Worm (Caenorhabditis elegans): Measurements from ENCODE around the gene K12B6.9.

The K12B6.9 gene

ce11 chrV:6316632-6317031 lies 24.2 kb upstream of the K12B6.9 start, which contains the start of gene cest-24:
TSS of gene cest-24 (plus strand) at chrV:6316932.
- no peak for TF ChIP-seq him-1 (tag; optimal IDR thresholded peaks at IDR 0.05)
- no peak for TF ChIP-seq dao-5 (tag; optimal IDR thresholded peaks at IDR 0.05)

- TF ChIP-seq him-1 (tag; optimal IDR thresholded peaks at IDR 0.05), result no peak
- TF ChIP-seq W03F9.2 (tag; optimal IDR thresholded peaks at IDR 0.05), result no peak
- no peak for TF ChIP-seq dao-5 (tag; optimal IDR thresholded peaks at IDR 0.05)
These were observed 19.5 kb upstream of the K12B6.9 start for ce11 chrV:6311936-6312335.

DNA sequence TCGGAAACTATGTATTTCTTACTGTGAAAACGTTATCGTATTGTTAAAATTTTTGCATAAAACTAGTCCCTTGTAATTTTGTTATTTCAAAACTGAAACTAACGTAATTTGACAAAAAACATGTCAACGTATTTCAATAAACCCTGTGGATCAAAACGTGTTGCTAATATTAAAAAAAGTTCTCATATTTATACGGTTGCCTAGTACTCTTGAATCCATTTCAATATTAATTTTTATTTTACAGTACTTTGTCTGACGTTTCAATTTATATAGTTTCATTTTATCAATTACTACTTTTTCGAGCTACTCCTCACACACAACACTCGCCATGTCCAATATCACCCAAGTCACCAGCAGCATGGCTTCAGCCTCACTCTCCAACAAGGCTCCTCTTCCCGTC lies 11.0 kb upstream of the K12B6.9 start, which contains the start of gene sago-1:
TSS of gene sago-1 (plus strand) at position 301 of the 400 bp plus-strand sequence.
- TF ChIP-seq him-1 (tag; optimal IDR thresholded peaks at IDR 0.05), result no peak

DNA sequence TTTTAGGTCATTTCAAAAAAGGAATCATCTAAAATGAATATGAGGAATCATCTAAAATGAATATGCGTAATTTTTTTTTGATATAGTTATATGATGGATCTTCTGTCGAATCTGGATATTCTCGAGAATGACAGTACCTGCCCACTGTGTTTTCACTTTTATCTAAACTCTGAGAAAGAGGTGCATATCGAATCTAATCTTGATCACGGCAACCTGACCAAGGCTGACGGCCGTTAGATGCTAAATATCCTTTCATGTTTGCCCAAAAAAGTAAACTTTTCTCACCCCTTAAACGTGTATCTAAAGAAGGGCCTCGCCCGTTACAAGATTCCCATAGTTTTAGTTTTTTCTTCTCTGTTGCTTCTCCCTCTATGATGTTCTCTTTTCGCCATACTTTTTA lies 10.0 kb upstream of the K12B6.9 start:
- TF ChIP-seq dao-5 (tag; optimal IDR thresholded peaks at IDR 0.05) (no peak), W03F9.2 (tag; optimal IDR thresholded peaks at IDR 0.05) (no peak), him-1 (tag; optimal IDR thresholded peaks at IDR 0.05) (no peak)

DNA sequence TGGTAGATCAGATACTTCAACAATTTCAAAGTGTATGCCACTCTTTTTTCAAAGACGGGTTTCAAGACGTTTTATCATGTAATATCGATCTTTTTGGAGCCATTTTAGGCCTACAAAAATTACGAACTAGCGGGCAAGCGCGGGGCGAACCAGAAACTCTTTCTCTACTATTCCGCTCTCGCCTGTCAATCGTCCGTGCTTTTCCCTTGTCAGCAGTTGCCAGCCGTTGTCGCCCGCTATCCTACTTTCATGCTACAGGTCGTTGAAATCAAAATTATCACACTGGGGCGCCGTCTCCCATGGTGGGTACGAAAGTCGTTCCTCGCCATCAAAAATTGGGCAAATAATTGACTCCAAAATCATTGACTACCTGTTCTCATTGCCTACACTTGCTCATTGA lies 8.6 kb upstream of the K12B6.9 start:
- TF ChIP-seq W03F9.2 (tag; optimal IDR thresholded peaks at IDR 0.05) (no peak), him-1 (tag; optimal IDR thresholded peaks at IDR 0.05) (no peak), dao-5 (tag; optimal IDR thresholded peaks at IDR 0.05) (no peak)

DNA sequence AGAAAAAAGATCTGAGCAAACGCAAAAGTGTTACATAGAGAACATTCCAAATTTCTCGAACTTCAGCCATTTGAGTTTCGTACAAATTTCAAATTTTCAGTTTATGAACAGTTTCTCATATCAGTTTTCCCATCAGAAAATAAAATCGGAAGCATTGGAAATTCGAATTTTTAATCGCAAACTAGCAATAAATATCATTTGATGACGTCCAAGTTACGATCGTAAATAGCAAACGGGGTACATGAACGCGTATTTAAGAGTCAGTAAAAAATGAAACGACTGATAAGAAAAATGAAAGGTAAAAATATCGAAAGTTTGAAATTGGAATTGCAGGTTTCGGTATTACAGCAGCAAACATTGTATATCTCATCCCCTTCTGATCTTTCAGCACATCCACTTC lies 1.2 kb downstream of the K12B6.9 start:
- TF ChIP-seq him-1 (tag; optimal IDR thresholded peaks at IDR 0.05), result no peak
- no peak for TF ChIP-seq dao-5 (tag; optimal IDR thresholded peaks at IDR 0.05)
- TF ChIP-seq W03F9.2 (tag; optimal IDR thresholded peaks at IDR 0.05), result no peak

DNA sequence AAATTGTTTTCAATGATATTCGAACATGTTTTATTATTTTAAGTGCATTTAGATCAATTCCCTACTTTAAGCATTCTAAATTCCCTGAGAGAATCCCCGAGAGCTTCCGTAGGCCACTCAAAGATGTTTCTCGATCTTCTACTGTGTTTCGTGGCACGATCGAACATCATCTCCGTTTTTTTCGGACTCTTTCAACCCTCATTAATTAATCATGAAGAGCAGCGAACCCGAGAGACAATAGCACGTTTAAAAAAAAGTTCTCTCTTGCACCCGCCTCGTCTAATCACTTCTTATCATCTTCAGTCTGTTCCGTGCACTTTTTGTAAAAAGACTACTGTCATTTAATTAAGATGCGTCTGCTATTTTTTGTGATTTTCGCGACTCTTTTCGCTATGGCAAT lies 3.9 kb downstream of the K12B6.9 start, which contains the start of gene K12B6.11:
TSS of gene K12B6.11 (plus strand) at position 301 of the 400 bp plus-strand sequence.
- TF ChIP-seq him-1 (tag; optimal IDR thresholded peaks at IDR 0.05) (no peak), dao-5 (tag; optimal IDR thresholded peaks at IDR 0.05) (no peak), W03F9.2 (tag; optimal IDR thresholded peaks at IDR 0.05) (no peak)

DNA sequence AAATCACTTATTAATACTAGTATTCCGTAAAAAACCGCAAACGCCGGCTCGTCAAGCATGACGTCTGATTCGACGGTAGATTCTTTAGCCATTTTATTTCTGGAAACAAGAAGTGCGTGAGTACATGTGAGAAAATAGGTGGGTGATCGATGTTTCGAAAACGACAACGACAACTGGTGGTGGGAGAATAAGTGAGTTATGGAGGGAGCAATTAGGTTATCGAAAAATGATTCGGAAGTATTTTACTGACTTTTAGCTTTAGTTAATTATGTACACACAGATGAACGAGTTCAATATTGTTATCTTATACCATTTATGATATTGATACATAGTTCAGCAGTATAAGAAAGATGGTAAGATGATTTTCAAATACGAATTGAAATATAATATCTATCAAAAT lies 6.1 kb downstream of the K12B6.9 start, which contains the start of gene srn-1:
TSS of gene srn-1 (minus strand) at position 101 of the 400 bp plus-strand sequence.
- TF ChIP-seq him-1 (tag; optimal IDR thresholded peaks at IDR 0.05), result no peak
- TF ChIP-seq W03F9.2 (tag; optimal IDR thresholded peaks at IDR 0.05), result no peak
- no peak for TF ChIP-seq dao-5 (tag; optimal IDR thresholded peaks at IDR 0.05)

ce11 chrV:6281175-6281574 lies 11.3 kb downstream of the K12B6.9 start, which contains the start of the genes K12B6.4 and spe-49:
TSS of gene K12B6.4 (minus strand) at chrV:6281275.
TSS of gene spe-49 (plus strand) at chrV:6281359.
- TF ChIP-seq him-1 (tag; optimal IDR thresholded peaks at IDR 0.05) (no peak), dao-5 (tag; optimal IDR thresholded peaks at IDR 0.05) (no peak), W03F9.2 (tag; optimal IDR thresholded peaks at IDR 0.05) (no peak)

DNA sequence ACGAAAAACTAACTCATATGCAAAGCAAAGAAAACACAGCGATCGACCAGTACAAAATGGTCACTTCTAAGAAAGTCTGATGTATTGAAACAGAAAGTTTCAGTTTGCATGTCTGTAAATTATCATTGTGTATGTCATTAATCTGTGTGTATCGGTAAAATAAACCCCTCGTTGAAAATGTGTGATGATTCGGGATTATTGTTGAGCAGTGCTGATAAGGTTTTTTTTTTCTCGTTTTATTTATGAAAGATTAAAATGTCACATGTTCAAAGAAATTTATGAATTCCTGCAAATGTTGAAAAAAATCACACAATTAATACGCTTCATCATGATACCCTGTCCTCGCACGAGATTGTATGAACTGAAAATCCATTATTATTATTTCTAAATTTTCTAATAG lies 12.4 kb downstream of the K12B6.9 start:
- no peak for TF ChIP-seq him-1 (tag; optimal IDR thresholded peaks at IDR 0.05)
- no peak for TF ChIP-seq W03F9.2 (tag; optimal IDR thresholded peaks at IDR 0.05)
- TF ChIP-seq dao-5 (tag; optimal IDR thresholded peaks at IDR 0.05), result no peak

ce11 chrV:6278117-6279081 lies 14.1 kb downstream of the K12B6.9 start, which contains the start of gene fil-2:
TSS of gene fil-2 (plus strand) at chrV:6279031.
- TF ChIP-seq dao-5 (tag; optimal IDR thresholded peaks at IDR 0.05) (no peak), him-1 (tag; optimal IDR thresholded peaks at IDR 0.05) (no peak), W03F9.2 (tag; optimal IDR thresholded peaks at IDR 0.05) (no peak)

DNA sequence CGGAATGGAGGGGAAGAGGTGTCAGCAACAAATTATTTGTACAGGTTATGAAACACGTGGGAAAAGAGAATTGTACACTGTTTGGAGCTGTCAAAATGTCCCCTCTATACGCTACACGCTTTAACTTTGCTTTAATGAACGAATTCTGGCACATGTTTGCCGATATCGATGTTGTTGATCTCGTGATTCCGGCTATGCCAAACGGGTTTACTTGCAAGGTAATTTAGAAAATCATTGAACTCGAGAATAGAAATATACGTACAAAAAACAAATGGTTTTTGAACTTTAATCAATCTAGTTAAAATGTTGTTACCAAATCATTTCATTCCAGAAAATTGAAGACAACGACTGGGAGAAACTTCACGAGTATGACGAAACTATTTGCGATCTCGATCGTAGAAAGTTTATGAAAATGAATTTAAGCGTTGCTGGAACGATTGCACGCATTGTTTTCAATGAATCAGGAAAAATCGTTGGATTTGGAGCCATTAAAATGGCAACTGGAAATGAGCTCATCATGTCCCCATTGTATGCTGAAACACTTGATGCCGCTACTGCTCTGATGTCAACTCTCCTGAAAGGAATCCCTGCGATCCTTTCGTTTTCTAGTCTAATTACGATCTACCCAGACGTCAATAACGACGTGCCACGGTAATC lies 15.2 kb downstream of the K12B6.9 start:
- TF ChIP-seq dao-5 (tag; optimal IDR thresholded peaks at IDR 0.05) (no peak), him-1 (tag; optimal IDR thresholded peaks at IDR 0.05) (no peak), W03F9.2 (tag; optimal IDR thresholded peaks at IDR 0.05) (no peak)

ce11 chrV:6276205-6276604 lies 16.3 kb downstream of the K12B6.9 start, which contains the start of gene F31F7.1:
TSS of gene F31F7.1 (plus strand) at chrV:6276439.
- TF ChIP-seq W03F9.2 (tag; optimal IDR thresholded peaks at IDR 0.05) (no peak), dao-5 (tag; optimal IDR thresholded peaks at IDR 0.05) (no peak), him-1 (tag; optimal IDR thresholded peaks at IDR 0.05) (no peak)

DNA sequence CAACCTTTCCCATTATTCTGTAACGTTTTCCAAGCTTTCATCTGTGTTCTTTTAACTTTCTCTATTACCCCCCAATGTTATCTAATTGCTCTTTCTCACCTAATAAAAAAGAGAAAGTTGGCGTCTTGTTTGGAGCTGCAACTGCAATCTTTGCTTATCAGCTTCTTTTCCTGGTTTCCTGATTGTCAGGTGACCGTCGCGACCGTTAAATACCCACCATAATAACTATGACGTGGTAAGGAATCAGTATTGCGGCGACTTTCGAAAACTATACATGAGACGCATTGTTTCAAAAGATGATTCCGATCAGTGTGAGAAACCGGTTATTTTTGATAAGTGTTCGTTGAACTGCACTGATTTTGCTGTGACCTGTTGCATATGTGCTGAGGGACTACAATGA lies 17.3 kb downstream of the K12B6.9 start:
- no peak for TF ChIP-seq W03F9.2 (tag; optimal IDR thresholded peaks at IDR 0.05)
- TF ChIP-seq dao-5 (tag; optimal IDR thresholded peaks at IDR 0.05), result no peak
- no peak for TF ChIP-seq him-1 (tag; optimal IDR thresholded peaks at IDR 0.05)

All from whole organism, L4/young adult.